Worm (Caenorhabditis elegans): Measurements from ENCODE around the gene F40G12.9.
"Not testable (repeated sequence)": the region's sequence is repeated elsewhere in the genome, so short reads cannot be mapped to it uniquely, and the experiment has no call there.

F40G12.9 gene

DNA sequence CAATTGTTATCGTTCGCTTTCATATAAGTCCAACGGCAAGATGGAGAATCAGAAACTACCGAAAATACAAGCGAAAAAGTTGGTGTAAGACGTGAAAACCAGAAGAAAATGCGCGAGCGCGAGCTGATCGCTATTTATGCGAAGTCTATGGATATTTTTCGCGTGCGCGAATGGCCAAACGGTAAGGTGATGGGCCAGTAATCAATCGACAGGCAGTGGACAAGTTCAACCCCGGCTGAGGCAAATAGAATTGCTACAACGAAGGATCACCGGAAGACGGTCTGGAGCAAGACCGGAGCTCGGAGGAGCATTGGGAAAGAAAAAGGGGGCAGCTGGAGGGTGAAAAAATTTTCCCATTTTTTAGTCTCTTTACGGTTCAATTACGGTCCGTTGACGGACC lies 45.0 kb upstream of the F40G12.9 start (continued):
- TF ChIP-seq dmd-8 (GFP tag; IDR thresholded peaks at IDR 0.05) (peak; percentile 78), pha-4 (GFP tag; IDR thresholded peaks at IDR 0.05) (peak; percentile 75), arid-1 (GFP tag; conservative IDR thresholded peaks at IDR 0.05) (peak; percentile 72)
- TF ChIP-seq pha-4 (tag; optimal IDR thresholded peaks at IDR 0.05), result not testable (repeated sequence)

DNA sequence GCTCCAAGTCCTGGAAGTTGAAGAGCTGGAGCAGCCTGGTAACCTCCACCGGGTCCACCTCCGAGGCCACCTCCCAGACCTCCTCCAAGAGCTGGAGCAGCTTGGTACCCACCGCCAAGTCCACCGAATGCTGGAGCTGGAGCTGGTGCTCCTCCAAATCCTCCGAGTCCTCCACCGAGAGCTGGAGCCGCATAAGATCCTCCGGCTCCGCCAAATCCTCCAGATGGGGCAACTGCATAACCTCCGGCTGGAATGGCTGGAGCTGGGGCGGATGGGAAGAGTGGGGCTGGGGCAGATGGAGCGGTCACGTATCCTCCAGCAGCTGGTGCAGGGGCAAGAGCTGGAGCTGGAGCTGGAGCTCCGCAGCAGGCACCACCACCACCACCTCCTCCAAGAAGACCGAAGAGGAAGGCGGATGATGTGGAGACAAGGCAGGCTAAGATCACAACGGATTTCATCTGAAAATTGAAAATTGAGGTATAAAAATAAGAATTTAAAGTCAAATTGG lies 41.7 kb upstream of the F40G12.9 start, which contains the start of gene K02E11.10:
Gene K02E11.10 (minus strand): TSS at position 458 of the 508 bp plus-strand sequence.
- TF ChIP-seq nhr-102 (tag; optimal IDR thresholded peaks at IDR 0.05), result no peak
- TF ChIP-seq spr-1 (tag; optimal IDR thresholded peaks at IDR 0.05), result peak; percentile 9
- TF ChIP-seq nhr-77 (tag; optimal IDR thresholded peaks at IDR 0.05), result no peak
- peak; percentile 97 for TF ChIP-seq set-16 (GFP tag; IDR thresholded peaks at IDR 0.05)
- TF ChIP-seq Y75B8A.6 (GFP tag; IDR thresholded peaks at IDR 0.05), result no peak
- peak; percentile 56 for TF ChIP-seq aha-1 (tag)
- no peak for TF ChIP-seq fos-1 (tag; optimal IDR thresholded peaks at IDR 0.05)
- 0 out of 4 replicates have a peak, but pooled peaks of 1 of the 2 experiments have one; percentile 40 for TF ChIP-seq madf-5 (GFP tag; IDR thresholded peaks at IDR 0.05)

DNA sequence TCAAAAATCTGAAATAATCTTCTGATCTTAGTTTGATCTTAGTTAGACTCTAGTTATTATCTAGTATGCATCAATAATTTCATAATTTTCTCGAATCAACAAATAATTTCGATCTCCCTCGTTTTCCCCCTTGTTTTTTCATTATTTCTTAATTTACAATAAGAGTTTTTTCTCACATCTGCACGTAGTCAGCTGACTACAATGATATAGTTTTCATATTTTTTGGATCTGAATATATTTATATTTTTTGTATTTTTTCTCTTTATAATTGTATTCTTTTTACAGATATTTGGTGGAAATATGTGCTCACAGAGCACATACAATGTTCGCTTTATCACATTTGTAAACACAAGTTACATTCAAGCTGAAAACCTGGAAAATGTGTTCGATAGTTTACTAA lies 38.6 kb upstream of the F40G12.9 start, which contains the start of gene sre-7:
Gene sre-7 (plus strand): TSS at position 301 of the 400 bp plus-strand sequence.
- TF ChIP-seq hlh-30 (tag; optimal IDR thresholded peaks at IDR 0.05; ENCODE audit: insufficient read depth), result no peak
- no peak for TF ChIP-seq F10B5.3 (tag; optimal IDR thresholded peaks at IDR 0.05)
- no peak for TF ChIP-seq zfp-2 (tag; optimal IDR thresholded peaks at IDR 0.05)
- no peak for TF ChIP-seq arid-1 (GFP tag; conservative IDR thresholded peaks at IDR 0.05)
- TF ChIP-seq unc-130 (GFP tag; optimal IDR thresholded peaks at IDR 0.05), result no peak
- TF ChIP-seq nhr-237 (tag; optimal IDR thresholded peaks at IDR 0.05), result no peak
- TF ChIP-seq mxl-2 (GFP tag; conservative IDR thresholded peaks at IDR 0.05), result no peak
- TF ChIP-seq fos-1 (tag; optimal IDR thresholded peaks at IDR 0.05), result no peak
- no peak for TF ChIP-seq mdl-1 (tag; optimal IDR thresholded peaks at IDR 0.05)
- no peak for TF ChIP-seq ceh-62 (tag; optimal IDR thresholded peaks at IDR 0.05)
- TF ChIP-seq mep-1 (tag; optimal IDR thresholded peaks at IDR 0.05), result no peak
- no peak for TF ChIP-seq attf-4 (tag; optimal IDR thresholded peaks at IDR 0.05)
- no peak for TF ChIP-seq zfp-3 (GFP tag; conservative IDR thresholded peaks at IDR 0.05)
- no peak for TF ChIP-seq snpc-4 (tag; optimal IDR thresholded peaks at IDR 0.05)
- TF ChIP-seq F49E8.2 (tag; optimal IDR thresholded peaks at IDR 0.05; ENCODE audit: borderline replicate concordance), result no peak

DNA sequence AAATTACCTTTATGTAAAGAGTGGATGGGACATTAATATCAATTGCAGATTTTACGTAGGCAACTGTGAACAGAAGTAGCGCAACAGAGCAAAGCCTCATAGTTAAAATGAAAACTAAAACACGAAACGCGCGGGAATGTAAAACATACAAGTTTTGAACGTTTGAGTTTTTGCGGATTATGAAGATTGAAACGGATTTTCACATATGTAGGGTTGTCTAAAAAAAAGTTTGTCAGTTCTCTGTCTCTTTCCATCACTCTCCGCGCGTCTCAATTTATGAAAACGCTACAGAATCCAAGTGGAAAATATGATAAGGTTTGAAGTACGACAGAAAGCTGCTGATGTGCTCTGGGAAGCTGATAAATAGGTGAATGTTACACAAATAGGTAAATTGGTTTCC lies 35.7 kb upstream of the F40G12.9 start, which contains the start of gene K02E11.3:
Gene K02E11.3 (minus strand): TSS at position 101 of the 400 bp plus-strand sequence.
- TF ChIP-seq daf-19 (GFP tag; conservative IDR thresholded peaks at IDR 0.05) (no peak), F37D6.2 (tag; optimal IDR thresholded peaks at IDR 0.05) (no peak), unc-62 (GFP tag; optimal IDR thresholded peaks at IDR 0.05 in 1 of 2) (no peak), unc-62 (tag; optimal IDR thresholded peaks at IDR 0.05) (no peak), ama-1 (optimal IDR thresholded peaks at IDR 0.05) (no peak), F49E8.2 (tag; optimal IDR thresholded peaks at IDR 0.05; ENCODE audit: borderline replicate concordance) (no peak), F26F4.8 (GFP tag; conservative IDR thresholded peaks at IDR 0.05) (no peak), dmd-9 (GFP tag; IDR thresholded peaks at IDR 0.05) (no peak), gei-8 (GFP tag; optimal IDR thresholded peaks at IDR 0.05) (no peak), nhr-6 (tag; optimal IDR thresholded peaks at IDR 0.05) (no peak), lin-15B (tag; optimal IDR thresholded peaks at IDR 0.05) (no peak), ctbp-1 (GFP tag; IDR thresholded peaks at IDR 0.05) (no peak), jun-1 (tag; optimal IDR thresholded peaks at IDR 0.05) (no peak)
